Fruit fly (Drosophila melanogaster) whole organism, embryonic: ENCODE results near the gene CG31717.

Source experiments
- BtbVII ChIP-seq: fragments of 200-800 bp; sonication (Bioruptor generic); optimal IDR thresholded peaks from 3 replicates; lab custom pipeline; 2017; ENCODE audit warnings: missing biosample characterization, mild to moderate bottlenecking, missing genetic modification characterization
- CG11456 ChIP-seq: fragments of 200-800 bp; sonication (Bioruptor generic); IDR thresholded peaks from 3 replicates; pipeline ENCODE4 v1.3.6; 2022; ENCODE audit warnings: missing biosample characterization, missing genetic modification characterization
- CG12155 ChIP-seq: fragments of 200-800 bp; sonication (Bioruptor generic); optimal IDR thresholded peaks from 3 replicates; lab custom pipeline; 2016; ENCODE audit warnings: missing biosample characterization, missing genetic modification characterization
- CG12236 ChIP-seq: fragments of 200-800 bp; sonication (Bioruptor generic); optimal IDR thresholded peaks from 2 replicates; lab custom pipeline; 2016; ENCODE audit warnings: missing biosample characterization, missing genetic modification characterization
- CG12299 ChIP-seq: fragments of 200-800 bp; sonication (Bioruptor generic); optimal IDR thresholded peaks from 2 replicates; lab custom pipeline; 2018; ENCODE audit warnings: missing biosample characterization, mild to moderate bottlenecking, missing genetic modification characterization
- CG1233 ChIP-seq: fragments of 200-800 bp; sonication (Bioruptor generic); optimal IDR thresholded peaks from 4 replicates; lab custom pipeline; 2018; ENCODE audit warnings: missing biosample characterization, mild to moderate bottlenecking, missing genetic modification characterization
- CG12391 ChIP-seq: fragments of 200-800 bp; sonication (Bioruptor generic); optimal IDR thresholded peaks from 3 replicates; lab custom pipeline; 2018; ENCODE audit warnings: missing biosample characterization, mild to moderate bottlenecking, missing genetic modification characterization, moderate library complexity
- CG13894 ChIP-seq: fragments of 200-800 bp; sonication (Bioruptor generic); optimal IDR thresholded peaks from 3 replicates; lab custom pipeline; 2018; ENCODE audit warnings: missing biosample characterization, mild to moderate bottlenecking, missing genetic modification characterization, moderate library complexity
- CG14050 ChIP-seq: fragments of 200-800 bp; sonication (Bioruptor generic); IDR thresholded peaks from 3 replicates; pipeline ENCODE4 v1.3.6; 2022; ENCODE audit warnings: missing biosample characterization, missing genetic modification characterization
- CG16779 ChIP-seq: fragments of 200-800 bp; sonication (Bioruptor generic); IDR thresholded peaks from 2 replicates; pipeline ENCODE4 v1.3.6; 2022; ENCODE audit warnings: missing biosample characterization, missing genetic modification characterization
- CG17361 ChIP-seq: fragments of 200-800 bp; sonication (Bioruptor generic); IDR thresholded peaks from 3 replicates; pipeline ENCODE4 v1.3.6; 2022; ENCODE audit warnings: missing biosample characterization, missing genetic modification characterization
- CG2712 ChIP-seq: fragments of 200-800 bp; optimal IDR thresholded peaks from 3 replicates; lab custom pipeline; 2019; ENCODE audit warnings: missing biosample characterization, mild to moderate bottlenecking, missing genetic modification characterization, moderate library complexity
- CG30020 ChIP-seq: fragments of 200-800 bp; optimal IDR thresholded peaks from 2 replicates; lab custom pipeline; 2019; ENCODE audit warnings: missing biosample characterization, mild to moderate bottlenecking, missing genetic modification characterization, moderate library complexity
- CG3726 ChIP-seq: fragments of 200-800 bp; sonication (Bioruptor generic); IDR thresholded peaks from 3 replicates; pipeline ENCODE4, ENCODE4 v1.3.6; 2022; ENCODE audit warnings: missing biosample characterization, missing genetic modification characterization
- CG6175 ChIP-seq: fragments of 200-800 bp; sonication (Bioruptor generic); IDR thresholded peaks from 3 replicates; pipeline ENCODE4 v1.3.6; 2022; ENCODE audit warnings: missing biosample characterization, missing genetic modification characterization
- CG7987 ChIP-seq: fragments of 200-800 bp; sonication (Bioruptor generic); optimal IDR thresholded peaks from 2 replicates; lab custom pipeline; 2018; ENCODE audit warnings: missing biosample characterization, mild to moderate bottlenecking, missing genetic modification characterization, moderate library complexity
- D ChIP-seq, 2 experiments: fragments of 200-800 bp in 1 of 2; fragments of >200 bp in 1 of 2; sonication (Bioruptor generic) in 1 of 2; optimal IDR thresholded peaks; 2 replicates in 1 of 2; 3 replicates in 1 of 2; lab custom pipeline; 2017; ENCODE audit warnings: mild to moderate bottlenecking in 1 of 2, missing biosample characterization in 1 of 2, missing genetic modification characterization in 1 of 2, missing genetic modification reagents in 1 of 2
- Deaf1 ChIP-seq: fragments of 200-800 bp; optimal IDR thresholded peaks from 3 replicates; lab custom pipeline; 2019; ENCODE audit warnings: missing biosample characterization, mild to moderate bottlenecking, missing genetic modification characterization, moderate library complexity
- E2f2 ChIP-seq: fragments of 200-800 bp; sonication (Bioruptor generic); IDR thresholded peaks from 2 replicates; pipeline ENCODE4 v1.3.6; 2022; ENCODE audit warnings: missing biosample characterization, missing genetic modification characterization
- Gug ChIP-seq: fragments of 200-800 bp; sonication (Bioruptor generic); IDR thresholded peaks from 4 replicates; pipeline ENCODE4 v1.3.6; 2022; ENCODE audit warnings: missing biosample characterization, missing genetic modification characterization
- H15 ChIP-seq: fragments of 200-800 bp; sonication (Bioruptor generic); IDR thresholded peaks from 3 replicates; pipeline ENCODE4 v1.3.6; 2022; ENCODE audit warnings: missing biosample characterization, missing genetic modification characterization
- Hr78 ChIP-seq, 2 experiments: fragments of 200-800 bp in 1 of 2; fragments of >200 bp in 1 of 2; sonication (Bioruptor generic) in 1 of 2; optimal IDR thresholded peaks; 2 replicates each; lab custom pipeline; 2017 to 2019; ENCODE audit warnings: missing biosample characterization in 2 of 2, missing genetic modification characterization in 2 of 2, mild to moderate bottlenecking in 1 of 2, moderate library complexity in 1 of 2
- Nf-YB ChIP-seq: fragments of 200-800 bp; sonication (Bioruptor generic); optimal IDR thresholded peaks from 3 replicates; lab custom pipeline; 2019; ENCODE audit warnings: missing biosample characterization, mild to moderate bottlenecking, missing genetic modification characterization, moderate library complexity
- Stat92E ChIP-seq, 3 experiments: fragments of >200 bp in 2 of 3; fragments of 200-800 bp in 1 of 3; sonication (Bioruptor generic) in 1 of 3; optimal IDR thresholded peaks; 2 replicates each; lab custom pipeline; 2017 to 2019; ENCODE audit warnings: missing biosample characterization in 3 of 3, missing genetic modification characterization in 3 of 3, mild to moderate bottlenecking in 1 of 3, moderate library complexity in 1 of 3
- Xbp1 ChIP-seq: fragments of 200-800 bp; sonication (Bioruptor generic); optimal IDR thresholded peaks from 3 replicates; lab custom pipeline; 2016; ENCODE audit warnings: missing biosample characterization, mild to moderate bottlenecking, missing genetic modification characterization
- bbx ChIP-seq: fragments of 200-800 bp; sonication (Bioruptor generic); IDR thresholded peaks from 2 replicates; pipeline ENCODE4 v1.3.6; 2022; ENCODE audit warnings: missing biosample characterization, missing genetic modification characterization; ENCODE audit not compliant: partially characterized antibody
- cas ChIP-seq: fragments of 200-800 bp; sonication (Bioruptor generic); IDR thresholded peaks from 2 replicates; pipeline ENCODE4 v1.3.6; 2022; ENCODE audit warnings: missing biosample characterization, missing genetic modification characterization
- chn ChIP-seq: fragments of 200-800 bp; sonication (Bioruptor generic); optimal IDR thresholded peaks from 2 replicates; lab custom pipeline; 2016; ENCODE audit warnings: missing biosample characterization, missing genetic modification characterization
- crp ChIP-seq, 2 experiments: fragments of 200-800 bp; sonication (Bioruptor generic); optimal IDR thresholded peaks; 2 replicates in 1 of 2; 3 replicates in 1 of 2; lab custom pipeline; 2017; ENCODE audit warnings: missing biosample characterization in 2 of 2, missing genetic modification characterization in 2 of 2, mild to moderate bottlenecking in 1 of 2, moderate library complexity in 1 of 2
- esg ChIP-seq: fragments of 200-800 bp; sonication (Bioruptor generic); conservative IDR thresholded peaks from 2 replicates; pipeline ENCODE4 v1.3.6; 2022; ENCODE audit warnings: missing biosample characterization, missing genetic modification characterization
- ewg ChIP-seq: fragments of 200-800 bp; sonication (Bioruptor generic); optimal IDR thresholded peaks from 3 replicates; lab custom pipeline; 2017; ENCODE audit warnings: mild to moderate bottlenecking, missing biosample characterization, missing genetic modification reagents, missing genetic modification characterization
- ftz-f1 ChIP-seq: fragments of 200-800 bp; sonication (Bioruptor generic); optimal IDR thresholded peaks from 2 replicates; lab custom pipeline; 2016; ENCODE audit warnings: missing biosample characterization, missing genetic modification characterization
- fu2 ChIP-seq: fragments of 200-800 bp; sonication (Bioruptor generic); optimal IDR thresholded peaks from 2 replicates; lab custom pipeline; 2016; ENCODE audit warnings: missing biosample characterization, missing genetic modification characterization
- hkb ChIP-seq, 2 experiments: fragments of 200-800 bp in 1 of 2; fragments of >200 bp in 1 of 2; sonication (Bioruptor generic) in 1 of 2; IDR thresholded peaks in 1 of 2; optimal IDR thresholded peaks in 1 of 2; 2 replicates each; pipeline versions ENCODE4 v1.3.6 to Lab custom; 2017 to 2022; ENCODE audit warnings: missing biosample characterization in 1 of 2, missing genetic modification characterization in 1 of 2
- kay ChIP-seq: fragments of 200-800 bp; sonication (Bioruptor generic); optimal IDR thresholded peaks from 2 replicates; lab custom pipeline; 2016; ENCODE audit warnings: missing biosample characterization, missing genetic modification characterization
- luna ChIP-seq: fragments of 200-800 bp; sonication (Bioruptor generic); optimal IDR thresholded peaks from 2 replicates; lab custom pipeline; 2016; ENCODE audit warnings: missing biosample characterization, missing genetic modification characterization
- maf-S ChIP-seq: fragments of 200-800 bp; sonication (Bioruptor generic); optimal IDR thresholded peaks from 2 replicates; lab custom pipeline; 2016; ENCODE audit warnings: missing biosample characterization, missing genetic modification characterization
- odd ChIP-seq: fragments of 200-800 bp; sonication (Bioruptor generic); optimal IDR thresholded peaks from 2 replicates; lab custom pipeline; 2017; ENCODE audit warnings: missing biosample characterization, mild to moderate bottlenecking, missing genetic modification characterization
- pfk ChIP-seq: fragments of 200-800 bp; sonication (Bioruptor generic); optimal IDR thresholded peaks from 2 replicates; lab custom pipeline; 2018; ENCODE audit warnings: missing biosample characterization, mild to moderate bottlenecking, missing genetic modification characterization, moderate library complexity
- phol ChIP-seq: fragments of 200-800 bp; sonication (Bioruptor generic); optimal IDR thresholded peaks from 3 replicates; lab custom pipeline; 2018; ENCODE audit warnings: missing biosample characterization, mild to moderate bottlenecking, missing genetic modification characterization, moderate library complexity
- pnt ChIP-seq: fragments of 200-800 bp; sonication (Bioruptor generic); optimal IDR thresholded peaks from 3 replicates; lab custom pipeline; 2016; ENCODE audit warnings: missing biosample characterization, missing genetic modification characterization
- ro ChIP-seq: fragments of 200-800 bp; sonication (Bioruptor generic); IDR thresholded peaks from 2 replicates; pipeline ENCODE4 v1.3.6; 2022; ENCODE audit warnings: missing biosample characterization, missing genetic modification characterization
- sd ChIP-seq: fragments of 200-800 bp; sonication (Bioruptor generic); optimal IDR thresholded peaks from 3 replicates; lab custom pipeline; 2018; ENCODE audit warnings: missing biosample characterization, mild to moderate bottlenecking, missing genetic modification characterization, moderate library complexity
- sisA ChIP-seq: fragments of 200-800 bp; sonication (Bioruptor generic); IDR thresholded peaks from 2 replicates; pipeline ENCODE4 v1.3.6; 2022; ENCODE audit warnings: missing biosample characterization, missing genetic modification characterization
- sna ChIP-seq: fragments of 200-800 bp; sonication (Bioruptor generic); IDR thresholded peaks from 2 replicates; pipeline ENCODE4 v1.3.6; 2022; ENCODE audit warnings: missing biosample characterization, missing genetic modification characterization; ENCODE audit not compliant: partially characterized antibody
- unpg ChIP-seq: fragments of 200-800 bp; sonication (Bioruptor generic); optimal IDR thresholded peaks from 3 replicates; lab custom pipeline; 2018; ENCODE audit warnings: missing biosample characterization, mild to moderate bottlenecking, missing genetic modification characterization, moderate library complexity
- zfh1 ChIP-seq: fragments of 200-800 bp; sonication (Bioruptor generic); IDR thresholded peaks from 3 replicates; pipeline ENCODE4 v1.3.6; 2022; ENCODE audit warnings: missing biosample characterization, missing genetic modification characterization

Gene CG31717

dm6 chr2L:10260750-10261493, 10.4 kb downstream of the CG31717 start, which contains the start of gene Pten (continued):
- TF ChIP-seq odd (GFP tag; lab: Kevin White, UChicago) (no peak), CG2712 (tag; lab: Kevin White, UChicago) (peak; percentile 83), cas (no peak), unpg (GFP tag; lab: Kevin White, UChicago) (peak; percentile 41), CG12299 (tag; lab: Kevin White, UChicago) (peak; percentile 53), crp (GFP tag; optimal IDR thresholded peaks at IDR 0.05; lab: Kevin White, UChicago) (peak in 1 of 2 experiments; percentile 15), Hr78 (GFP tag; optimal IDR thresholded peaks at IDR 0.05; lab: Kevin White, UChicago) (no peak), luna (GFP tag; lab: Kevin White, UChicago) (peak; percentile 45), fu2 (peak; percentile 61), ewg (GFP tag; lab: Kevin White, UChicago) (no peak), Nf-YB (GFP tag; lab: Kevin White, UChicago) (no peak), D (optimal IDR thresholded peaks at IDR 0.05; lab: Kevin White, UChicago) (no peak), D (GFP tag; optimal IDR thresholded peaks at IDR 0.05; lab: Kevin White, UChicago) (peak; percentile 65), ftz-f1 (GFP tag; lab: Kevin White, UChicago) (no peak), sisA (no peak), CG17361 (GFP tag; lab: Robert Waterston, UW) (peak; percentile 89; the same call in 2 of the 3 replicates), E2f2 (GFP tag; lab: Robert Waterston, UW) (peak; percentile 60), CG11456 (no peak), CG12155 (GFP tag; lab: Kevin White, UChicago) (peak; percentile 57), H15 (GFP tag; lab: Robert Waterston, UW) (no peak), CG12236 (no peak), ro (GFP tag; lab: Robert Waterston, UW) (no peak), CG1233 (GFP tag; lab: Kevin White, UChicago) (peak; percentile 68), zfh1 (peak; percentile 58; the same call in 2 of the 3 replicates), CG7987 (GFP tag; lab: Kevin White, UChicago) (no peak), CG3726 (GFP tag; lab: Robert Waterston, UW) (no peak), hkb (optimal IDR thresholded peaks at IDR 0.05; lab: Kevin White, UChicago) (no peak), hkb (GFP tag; IDR thresholded peaks at IDR 0.05; lab: Robert Waterston, UW) (peak; percentile 59; the same call in 1 of the 2 replicates), CG30020 (peak; percentile 98), BtbVII (GFP tag; lab: Kevin White, UChicago) (peak; percentile 38), Gug (GFP tag; lab: Robert Waterston, UW) (no peak; the same call in 3 of the 4 replicates), Xbp1 (GFP tag; lab: Kevin White, UChicago) (peak; percentile 56), esg (0 out of 2 replicates have a peak, but pooled peaks have one; percentile 50), Stat92E (GFP tag; optimal IDR thresholded peaks at IDR 0.05; lab: Kevin White, UChicago) (no peak), bbx (GFP tag; lab: Robert Waterston, UW) (peak; percentile 89), CG14050 (peak; percentile 43; the same call in 2 of the 3 replicates), CG13894 (tag; lab: Kevin White, UChicago) (no peak), sna (GFP tag; lab: Robert Waterston, UW) (peak; percentile 79; the same call in 1 of the 2 replicates), pnt (GFP tag; lab: Kevin White, UChicago) (peak; percentile 58), maf-S (GFP tag; lab: Kevin White, UChicago) (peak; percentile 64), chn (GFP tag; lab: Kevin White, UChicago) (peak; percentile 73), CG16779 (GFP tag; lab: Robert Waterston, UW) (no peak), CG12391 (tag; lab: Kevin White, UChicago) (peak; percentile 75), Deaf1 (tag; lab: Kevin White, UChicago) (no peak), CG6175 (GFP tag; lab: Robert Waterston, UW) (no peak), kay (peak; percentile 61), sd (tag; lab: Kevin White, UChicago) (peak; percentile 4), pfk (GFP tag; lab: Kevin White, UChicago) (peak; percentile 61), phol (tag; lab: Kevin White, UChicago) (peak; percentile 85)
